Worm (Caenorhabditis elegans) whole organism, early embryonic: ENCODE data around the gene apd-3.

Experiments
- B0310.2 ChIP-seq: sonication (generic microtip); optimal IDR thresholded peaks from 2 replicates; lab custom pipeline; 2016; ENCODE audit warnings: mild to moderate bottlenecking, missing genetic modification characterization, missing compliant biosample characterization
- F13C5.2 ChIP-seq: sonication (generic microtip); optimal IDR thresholded peaks from 2 replicates; lab custom pipeline; 2017; ENCODE audit warnings: mild to moderate bottlenecking, missing genetic modification characterization, inconsistent platforms, missing compliant biosample characterization
- aly-1 ChIP-seq: sonication (generic microtip); optimal IDR thresholded peaks from 2 replicates; lab custom pipeline; 2016; ENCODE audit warnings: missing genetic modification characterization, missing compliant biosample characterization
- ama-1 ChIP-seq: fragments of 150-350 bp; optimal IDR thresholded peaks from 2 replicates; lab custom pipeline; 2014
- ceh-13 ChIP-seq: fragments of 200-800 bp; sonication (Bioruptor generic); optimal IDR thresholded peaks from 2 replicates; lab custom pipeline; 2018; ENCODE audit warnings: mild to moderate bottlenecking, missing genetic modification characterization, missing compliant biosample characterization
- ceh-36 ChIP-seq: sonication (generic microtip); optimal IDR thresholded peaks from 2 replicates; lab custom pipeline; 2016; ENCODE audit warnings: missing genetic modification characterization, inconsistent platforms, missing compliant biosample characterization
- ets-7 ChIP-seq: sonication (generic microtip); optimal IDR thresholded peaks from 2 replicates; lab custom pipeline; 2016; ENCODE audit warnings: missing genotype, missing genetic modification characterization, missing compliant biosample characterization
- flt-1 ChIP-seq: fragments of 200-800 bp; sonication (Bioruptor generic); IDR thresholded peaks from 2 replicates; pipeline ENCODE4 v1.3.6; 2022; ENCODE audit warnings: missing genetic modification characterization, missing compliant biosample characterization
- hmbx-1 ChIP-seq: sonication (generic microtip); optimal IDR thresholded peaks from 2 replicates; lab custom pipeline; 2016; ENCODE audit warnings: mild to moderate bottlenecking, missing genetic modification characterization, missing compliant biosample characterization
- hmg-4 ChIP-seq: fragments of 200-800 bp; sonication (Bioruptor generic); optimal IDR thresholded peaks from 2 replicates; lab custom pipeline; 2018; ENCODE audit warnings: mild to moderate bottlenecking, missing genetic modification characterization, missing compliant biosample characterization
- hnd-1 ChIP-seq: sonication (generic microtip); optimal IDR thresholded peaks from 2 replicates; lab custom pipeline; 2016; ENCODE audit warnings: missing genetic modification characterization, missing compliant biosample characterization
- pes-1 ChIP-seq: fragments of 200-800 bp; sonication (Bioruptor generic); IDR thresholded peaks from 2 replicates; pipeline ENCODE4 v1.3.6; 2022; ENCODE audit warnings: missing genetic modification reagents, missing genetic modification characterization, missing compliant biosample characterization
- scrt-1 ChIP-seq: fragments of 200-800 bp; sonication (Bioruptor generic); IDR thresholded peaks from 2 replicates; pipeline ENCODE4 v1.3.6; 2022; ENCODE audit warnings: missing genetic modification characterization, missing compliant biosample characterization
- sea-1 ChIP-seq: fragments of 200-800 bp; sonication (Bioruptor generic); conservative IDR thresholded peaks from 2 replicates; pipeline ENCODE4 v1.3.6; 2022; ENCODE audit warnings: missing genetic modification characterization, missing compliant biosample characterization
- tbx-11 ChIP-seq: fragments of 200-800 bp; sonication (Bioruptor generic); IDR thresholded peaks from 2 replicates; pipeline ENCODE4 v1.3.6; 2022; ENCODE audit warnings: missing genetic modification characterization, missing compliant biosample characterization
- tbx-37 ChIP-seq: fragments of 200-800 bp; sonication (Bioruptor generic); conservative IDR thresholded peaks from 2 replicates; pipeline ENCODE4 v1.3.6; 2022; ENCODE audit warnings: missing genetic modification reagents, missing genetic modification characterization, missing compliant biosample characterization
- tra-4 ChIP-seq: sonication (generic microtip); optimal IDR thresholded peaks from 2 replicates; lab custom pipeline; 2017; ENCODE audit warnings: missing genetic modification characterization, missing compliant biosample characterization

The apd-3 gene

ce11 chrII:3570927-3571538 lies 24.8 kb upstream of the apd-3 start, which contains the start of the genes clec-128 and clec-129:
Gene clec-128 (minus strand): TSS chrII:3571027.
Gene clec-129 (plus strand): TSS chrII:3571488.
- no peak for TF ChIP-seq ceh-13
- TF ChIP-seq ama-1 (lab: Kevin White, UChicago): no peak
- TF ChIP-seq hmbx-1 (tag; lab: Kevin White, UChicago): no peak
- TF ChIP-seq tra-4 (tag; lab: Kevin White, UChicago): no peak
- TF ChIP-seq ceh-36: no peak
- no peak for TF ChIP-seq aly-1 (tag; lab: Kevin White, UChicago)
- TF ChIP-seq flt-1: no peak
- no peak for TF ChIP-seq ets-7
- no peak for TF ChIP-seq F13C5.2 (tag; lab: Kevin White, UChicago)
- no peak for TF ChIP-seq sea-1 (GFP tag; lab: Robert Waterston, UW)
- TF ChIP-seq hnd-1 (tag; lab: Kevin White, UChicago): no peak
- no peak for TF ChIP-seq pes-1 (GFP tag; lab: Robert Waterston, UW)
- no peak for TF ChIP-seq hmg-4 (GFP tag; lab: Kevin White, UChicago)
- no peak for TF ChIP-seq scrt-1 (GFP tag; lab: Robert Waterston, UW)
- no peak for TF ChIP-seq tbx-11 (GFP tag; lab: Robert Waterston, UW)
- no peak for TF ChIP-seq B0310.2
- TF ChIP-seq tbx-37 (GFP tag; lab: Robert Waterston, UW): no peak

ce11 chrII:3569118-3569517 lies 22.9 kb upstream of the apd-3 start, which contains the start of gene clec-127:
Gene clec-127 (minus strand): TSS chrII:3569218.
- TF ChIP-seq hmbx-1 (tag; lab: Kevin White, UChicago): no peak
- TF ChIP-seq tbx-37 (GFP tag; lab: Robert Waterston, UW): no peak
- TF ChIP-seq ceh-36: no peak
- TF ChIP-seq hmg-4 (GFP tag; lab: Kevin White, UChicago): no peak
- no peak for TF ChIP-seq tbx-11 (GFP tag; lab: Robert Waterston, UW)
- no peak for TF ChIP-seq tra-4 (tag; lab: Kevin White, UChicago)
- TF ChIP-seq flt-1: no peak
- TF ChIP-seq ama-1 (lab: Kevin White, UChicago): no peak
- no peak for TF ChIP-seq F13C5.2 (tag; lab: Kevin White, UChicago)
- no peak for TF ChIP-seq sea-1 (GFP tag; lab: Robert Waterston, UW)
- no peak for TF ChIP-seq pes-1 (GFP tag; lab: Robert Waterston, UW)
- TF ChIP-seq aly-1 (tag; lab: Kevin White, UChicago): no peak
- TF ChIP-seq scrt-1 (GFP tag; lab: Robert Waterston, UW): no peak
- no peak for TF ChIP-seq ets-7
- TF ChIP-seq ceh-13: no peak
- TF ChIP-seq hnd-1 (tag; lab: Kevin White, UChicago): no peak

ce11 chrII:3567576-3567975 lies 21.3 kb upstream of the apd-3 start:
- TF ChIP-seq tbx-37 (GFP tag; lab: Robert Waterston, UW) (peak; percentile 52; the same call in 1 of the 2 replicates), flt-1 (peak; percentile 68), pes-1 (GFP tag; lab: Robert Waterston, UW) (peak; percentile 86), tbx-11 (GFP tag; lab: Robert Waterston, UW) (peak; percentile 70), aly-1 (tag; lab: Kevin White, UChicago) (peak; percentile 47), sea-1 (GFP tag; lab: Robert Waterston, UW) (peak; percentile 76; the same call in 1 of the 2 replicates), scrt-1 (GFP tag; lab: Robert Waterston, UW) (peak; percentile 86), hnd-1 (tag; lab: Kevin White, UChicago) (peak; percentile 55), B0310.2 (peak; percentile 12), hmg-4 (GFP tag; lab: Kevin White, UChicago) (peak; percentile 69), ceh-13 (peak; percentile 22), ceh-36 (peak; percentile 82), tra-4 (tag; lab: Kevin White, UChicago) (peak; percentile 10)

- TF ChIP-seq tra-4 (tag; lab: Kevin White, UChicago): no peak
- TF ChIP-seq tbx-11 (GFP tag; lab: Robert Waterston, UW): no peak
- TF ChIP-seq ceh-13: no peak
- no peak for TF ChIP-seq ets-7
- no peak for TF ChIP-seq scrt-1 (GFP tag; lab: Robert Waterston, UW)
- TF ChIP-seq hnd-1 (tag; lab: Kevin White, UChicago): no peak
- TF ChIP-seq B0310.2: no peak
- no peak for TF ChIP-seq flt-1
- TF ChIP-seq ceh-36: no peak
- TF ChIP-seq aly-1 (tag; lab: Kevin White, UChicago): no peak
Observed at ce11 chrII:3567066-3567465, 20.8 kb upstream of the apd-3 start.

ce11 chrII:3562419-3562818 lies 16.2 kb upstream of the apd-3 start, which contains the start of gene W10G11.3:
Gene W10G11.3 (minus strand): TSS chrII:3562519.
- TF ChIP-seq B0310.2 (no peak), sea-1 (GFP tag; lab: Robert Waterston, UW) (no peak), ceh-36 (no peak), hmg-4 (GFP tag; lab: Kevin White, UChicago) (no peak), ama-1 (lab: Kevin White, UChicago) (no peak), ceh-13 (no peak), tra-4 (tag; lab: Kevin White, UChicago) (no peak), aly-1 (tag; lab: Kevin White, UChicago) (no peak), hmbx-1 (tag; lab: Kevin White, UChicago) (no peak), tbx-37 (GFP tag; lab: Robert Waterston, UW) (no peak), F13C5.2 (tag; lab: Kevin White, UChicago) (no peak), ets-7 (no peak), scrt-1 (GFP tag; lab: Robert Waterston, UW) (no peak), hnd-1 (tag; lab: Kevin White, UChicago) (no peak), pes-1 (GFP tag; lab: Robert Waterston, UW) (no peak)

- TF ChIP-seq aly-1 (tag; lab: Kevin White, UChicago) (no peak), flt-1 (no peak), hmg-4 (GFP tag; lab: Kevin White, UChicago) (no peak), hmbx-1 (tag; lab: Kevin White, UChicago) (no peak), sea-1 (GFP tag; lab: Robert Waterston, UW) (no peak)
Observed at ce11 chrII:3561561-3561960, 15.3 kb upstream of the apd-3 start, which contains the start of gene W10G11.2. Gene W10G11.2 (minus strand): TSS chrII:3561661.

- TF ChIP-seq ceh-36: no peak
- TF ChIP-seq F13C5.2 (tag; lab: Kevin White, UChicago): no peak
- TF ChIP-seq tbx-37 (GFP tag; lab: Robert Waterston, UW): no peak
- no peak for TF ChIP-seq aly-1 (tag; lab: Kevin White, UChicago)
- TF ChIP-seq sea-1 (GFP tag; lab: Robert Waterston, UW): no peak
- TF ChIP-seq B0310.2: no peak
- no peak for TF ChIP-seq hmbx-1 (tag; lab: Kevin White, UChicago)
- TF ChIP-seq pes-1 (GFP tag; lab: Robert Waterston, UW): no peak
- no peak for TF ChIP-seq tra-4 (tag; lab: Kevin White, UChicago)
- no peak for TF ChIP-seq flt-1
- TF ChIP-seq ceh-13: no peak
- no peak for TF ChIP-seq ama-1 (lab: Kevin White, UChicago)
Observed at ce11 chrII:3560592-3560991, 14.4 kb upstream of the apd-3 start, which contains the start of gene W10G11.1. Gene W10G11.1 (minus strand): TSS chrII:3560692.
